Worm (Caenorhabditis elegans) whole organism, L2 larva: ENCODE results near the gene osm-5.
A peak's percentile ranks its signal among the peaks of the same experiment; 100 is the strongest.

ENCODE experiments used
- C34F6.9 ChIP-seq: fragments of 150-350 bp; optimal IDR thresholded peaks from 2 replicates; lab custom pipeline; 2014; ENCODE audit warnings: missing biosample characterization, missing genetic modification characterization
- F13H6.1 ChIP-seq: sonication (generic microtip); optimal IDR thresholded peaks from 2 replicates; lab custom pipeline; 2016; ENCODE audit warnings: missing genetic modification characterization, missing compliant biosample characterization
- ZK546.5 ChIP-seq: sonication (generic microtip); optimal IDR thresholded peaks from 2 replicates; lab custom pipeline; 2017; ENCODE audit warnings: missing biosample characterization, missing genetic modification characterization
- aly-2 ChIP-seq: fragments of 150-350 bp; optimal IDR thresholded peaks from 2 replicates; lab custom pipeline; 2014; ENCODE audit warnings: missing biosample characterization, missing genetic modification characterization
- ama-1 ChIP-seq: fragments of 150-350 bp; optimal IDR thresholded peaks from 2 replicates; lab custom pipeline; 2018; ENCODE audit warnings: inconsistent platforms
- blmp-1 ChIP-seq: sonication (generic microtip); optimal IDR thresholded peaks from 2 replicates; lab custom pipeline; 2017; ENCODE audit warnings: missing genetic modification characterization, mild to moderate bottlenecking, missing compliant biosample characterization, antibody characterized with exemption, moderate library complexity; ENCODE audit not compliant: insufficient read depth
- crh-2 ChIP-seq: sonication (generic microtip); optimal IDR thresholded peaks from 2 replicates; lab custom pipeline; 2017; ENCODE audit warnings: missing biosample characterization, missing genetic modification characterization
- egl-27 ChIP-seq: sonication (generic microtip); optimal IDR thresholded peaks from 3 replicates; lab custom pipeline; 2017; ENCODE audit warnings: missing biosample characterization, missing genetic modification reagents, missing genetic modification characterization
- elt-1 ChIP-seq: fragments of 150-350 bp; optimal IDR thresholded peaks from 2 replicates; lab custom pipeline; 2014; ENCODE audit warnings: missing biosample characterization, missing genetic modification characterization
- elt-3 ChIP-seq: sonication (generic microtip); optimal IDR thresholded peaks from 2 replicates; lab custom pipeline; 2017; ENCODE audit warnings: missing biosample characterization, missing genetic modification characterization
- fos-1 ChIP-seq: fragments of 150-350 bp; optimal IDR thresholded peaks from 2 replicates; lab custom pipeline; 2014; ENCODE audit warnings: missing biosample characterization, missing genetic modification characterization
- gmeb-1 ChIP-seq: fragments of 150-350 bp; optimal IDR thresholded peaks from 2 replicates; lab custom pipeline; 2014; ENCODE audit warnings: missing biosample characterization, missing genetic modification characterization
- lin-11 ChIP-seq: fragments of 150-350 bp; sonication (generic microtip); optimal IDR thresholded peaks from 2 replicates; lab custom pipeline; 2014; ENCODE audit warnings: missing biosample characterization, missing genetic modification characterization, inconsistent platforms, mixed read lengths
- lin-13 ChIP-seq: fragments of 150-350 bp; optimal IDR thresholded peaks from 2 replicates; lab custom pipeline; 2014; ENCODE audit warnings: missing biosample characterization, missing genetic modification reagents, missing genetic modification characterization
- lin-39 ChIP-seq: fragments of 150-350 bp; optimal IDR thresholded peaks from 2 replicates; lab custom pipeline; 2014; ENCODE audit warnings: missing biosample characterization, missing genetic modification reagents, missing genetic modification characterization
- lsy-2 ChIP-seq, 2 experiments: fragments of 150-350 bp in 1 of 2; sonication (generic microtip) in 1 of 2; optimal IDR thresholded peaks; 2 replicates each; lab custom pipeline; 2014 to 2017; ENCODE audit warnings: missing biosample characterization in 2 of 2, missing genetic modification characterization in 2 of 2
- mab-5 ChIP-seq: fragments of 150-350 bp; optimal IDR thresholded peaks from 2 replicates; lab custom pipeline; 2014; ENCODE audit warnings: missing biosample characterization, missing genetic modification characterization
- mbf-1 ChIP-seq: sonication (generic microtip); optimal IDR thresholded peaks from 2 replicates; lab custom pipeline; 2017; ENCODE audit warnings: missing biosample characterization, missing genetic modification characterization
- mdl-1 ChIP-seq, 2 experiments: fragments of 150-350 bp in 1 of 2; sonication (generic microtip) in 1 of 2; optimal IDR thresholded peaks; 2 replicates each; lab custom pipeline; 2017; ENCODE audit warnings: missing biosample characterization in 2 of 2, missing genetic modification characterization in 2 of 2
- nhr-10 ChIP-seq: sonication (generic microtip); optimal IDR thresholded peaks from 2 replicates; lab custom pipeline; 2017; ENCODE audit warnings: missing biosample characterization, missing genetic modification characterization
- nhr-11 ChIP-seq: fragments of 150-350 bp; optimal IDR thresholded peaks from 2 replicates; lab custom pipeline; 2014; ENCODE audit warnings: missing biosample characterization, missing genetic modification characterization
- nhr-129 ChIP-seq: fragments of 150-350 bp; optimal IDR thresholded peaks from 2 replicates; lab custom pipeline; 2014; ENCODE audit warnings: missing biosample characterization, missing genetic modification characterization
- nhr-23 ChIP-seq: fragments of 150-350 bp; optimal IDR thresholded peaks from 2 replicates; lab custom pipeline; 2014; ENCODE audit warnings: missing biosample characterization, missing genetic modification reagents, missing genetic modification characterization
- nhr-25 ChIP-seq: fragments of 150-350 bp; sonication (generic microtip); optimal IDR thresholded peaks from 3 replicates; lab custom pipeline; 2014; ENCODE audit warnings: missing biosample characterization, missing genetic modification characterization
- nhr-6 ChIP-seq: fragments of 150-350 bp; optimal IDR thresholded peaks from 2 replicates; lab custom pipeline; 2014; ENCODE audit warnings: missing biosample characterization, missing genetic modification characterization
- nhr-77 ChIP-seq: fragments of 150-350 bp; optimal IDR thresholded peaks from 2 replicates; lab custom pipeline; 2014; ENCODE audit warnings: missing biosample characterization, missing genetic modification characterization
- peb-1 ChIP-seq: fragments of 150-350 bp; optimal IDR thresholded peaks from 2 replicates; lab custom pipeline; 2014; ENCODE audit warnings: missing biosample characterization, missing genetic modification characterization
- sem-4 ChIP-seq: fragments of 150-350 bp; optimal IDR thresholded peaks from 2 replicates; lab custom pipeline; 2014; ENCODE audit warnings: missing biosample characterization, missing genetic modification reagents, missing genetic modification characterization
- skn-1 ChIP-seq: sonication (generic microtip); optimal IDR thresholded peaks from 2 replicates; lab custom pipeline; 2017; ENCODE audit warnings: missing biosample characterization, missing genetic modification characterization
- sma-3 ChIP-seq: sonication (generic microtip); optimal IDR thresholded peaks from 2 replicates; lab custom pipeline; 2016; ENCODE audit warnings: missing genetic modification reagents, missing genetic modification characterization, missing compliant biosample characterization
- sma-9 ChIP-seq, 2 experiments: fragments of 150-350 bp in 1 of 2; sonication (generic microtip) in 1 of 2; optimal IDR thresholded peaks; 2 replicates each; lab custom pipeline; 2014 to 2016; ENCODE audit warnings: missing genetic modification characterization in 2 of 2, mild to moderate bottlenecking in 1 of 2, missing biosample characterization in 1 of 2, missing compliant biosample characterization in 1 of 2, missing genetic modification reagents in 1 of 2, moderate library complexity in 1 of 2
- snpc-4 ChIP-seq: fragments of 150-350 bp; optimal IDR thresholded peaks from 2 replicates; lab custom pipeline; 2014; ENCODE audit warnings: missing biosample characterization, missing genetic modification characterization
- unc-55 ChIP-seq: fragments of 150-350 bp; sonication (generic microtip); optimal IDR thresholded peaks from 3 replicates; lab custom pipeline; 2014; ENCODE audit warnings: missing biosample characterization, missing genetic modification reagents, missing genetic modification characterization
- zag-1 ChIP-seq: fragments of 150-350 bp; optimal IDR thresholded peaks from 2 replicates; lab custom pipeline; 2014; ENCODE audit warnings: missing biosample characterization, missing genetic modification characterization
- ztf-1 ChIP-seq: fragments of 200-800 bp; sonication (Bioruptor generic); conservative IDR thresholded peaks from 2 replicates; pipeline ENCODE4 v1.3.6; 2022; ENCODE audit warnings: missing genetic modification characterization, missing compliant biosample characterization
- ztf-11 ChIP-seq: sonication (generic microtip); optimal IDR thresholded peaks from 2 replicates; lab custom pipeline; 2017; ENCODE audit warnings: missing biosample characterization, missing genetic modification characterization
- ztf-4 ChIP-seq: fragments of 150-350 bp; optimal IDR thresholded peaks from 2 replicates; lab custom pipeline; 2014; ENCODE audit warnings: missing biosample characterization, missing genetic modification characterization

Gene osm-5

DNA sequence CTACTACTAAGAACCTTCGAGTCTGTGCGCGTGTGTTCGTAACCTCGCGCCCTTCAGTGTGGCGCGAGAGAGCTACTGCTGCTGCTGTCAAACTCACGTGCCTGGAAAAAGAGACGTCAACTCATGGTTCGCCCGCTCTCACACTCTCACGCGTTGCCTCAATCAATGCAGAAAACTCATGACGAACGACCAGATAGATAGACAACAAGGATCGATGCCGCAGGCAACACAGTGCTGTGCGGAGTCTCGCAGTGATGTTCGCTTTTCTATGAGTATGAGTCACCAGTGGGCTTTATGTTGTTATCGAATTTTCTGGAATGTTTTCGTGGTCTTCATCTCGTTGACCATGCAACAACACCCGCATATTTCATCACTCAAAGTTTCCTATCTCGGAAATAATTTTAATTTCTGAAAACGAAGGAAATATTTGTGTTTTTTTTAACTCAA lies 12.5 kb upstream of the osm-5 start (continued):
- TF ChIP-seq aly-2 (no peak), crh-2 (tag; lab: Kevin White, UChicago) (peak; percentile 58)

ce11 chrX:2972272-2973042 lies 11.6 kb upstream of the osm-5 start:
- TF ChIP-seq sma-3 (GFP tag; lab: Kevin White, UChicago) = peak; percentile 44
- TF ChIP-seq crh-2 (tag; lab: Kevin White, UChicago) = peak; percentile 62
- TF ChIP-seq nhr-23 (tag; lab: Kevin White, UChicago) = no peak
- TF ChIP-seq ztf-4 (tag; lab: Kevin White, UChicago) = peak; percentile 31
- TF ChIP-seq C34F6.9 = peak; percentile 33
- peak; percentile 48 for TF ChIP-seq fos-1 (tag; lab: Kevin White, UChicago)
- no peak for TF ChIP-seq nhr-10 (tag; lab: Kevin White, UChicago)
- TF ChIP-seq mbf-1 (tag; lab: Kevin White, UChicago) = no peak
- TF ChIP-seq F13H6.1 = peak; percentile 11
- TF ChIP-seq nhr-129 = peak; percentile 68
- no peak for TF ChIP-seq peb-1 (tag; lab: Kevin White, UChicago)
- TF ChIP-seq nhr-25 = peak; percentile 18
- peak in 1 of 2 experiments; percentile 14 for TF ChIP-seq lsy-2 (tag; optimal IDR thresholded peaks at IDR 0.05; lab: Kevin White, UChicago)
- peak; percentile 55 for TF ChIP-seq blmp-1
- TF ChIP-seq sma-9 (GFP tag; optimal IDR thresholded peaks at IDR 0.05; lab: Kevin White, UChicago) = peak; percentile 18
- TF ChIP-seq sma-9 (tag; optimal IDR thresholded peaks at IDR 0.05; lab: Kevin White, UChicago) = no peak

- TF ChIP-seq nhr-6 (tag; lab: Kevin White, UChicago) (no peak), aly-2 (no peak), elt-1 (no peak), ama-1 (lab: Kevin White, UChicago) (no peak), skn-1 (no peak), crh-2 (tag; lab: Kevin White, UChicago) (no peak), nhr-23 (tag; lab: Kevin White, UChicago) (no peak), blmp-1 (no peak), sem-4 (tag; lab: Kevin White, UChicago) (no peak), gmeb-1 (tag; lab: Kevin White, UChicago) (no peak), lin-13 (GFP tag; lab: Kevin White, UChicago) (no peak), ztf-4 (tag; lab: Kevin White, UChicago) (peak; percentile 8), ztf-11 (no peak), snpc-4 (tag; lab: Kevin White, UChicago) (no peak), nhr-11 (tag; lab: Kevin White, UChicago) (no peak), sma-9 (GFP tag; optimal IDR thresholded peaks at IDR 0.05; lab: Kevin White, UChicago) (peak; percentile 37), sma-9 (tag; optimal IDR thresholded peaks at IDR 0.05; lab: Kevin White, UChicago) (no peak), nhr-77 (tag; lab: Kevin White, UChicago) (no peak), lin-39 (tag; lab: Kevin White, UChicago) (no peak), lsy-2 (tag; optimal IDR thresholded peaks at IDR 0.05; lab: Kevin White, UChicago) (peak in 1 of 2 experiments; percentile 12), C34F6.9 (no peak), nhr-129 (peak; percentile 49), zag-1 (no peak), mdl-1 (tag; optimal IDR thresholded peaks at IDR 0.05; lab: Kevin White, UChicago) (no peak), ztf-1 (GFP tag; lab: Robert Waterston, UW) (no peak), ZK546.5 (tag; lab: Kevin White, UChicago) (no peak), mab-5 (tag; lab: Kevin White, UChicago) (peak; percentile 77), elt-3 (tag; lab: Kevin White, UChicago) (no peak), lin-11 (no peak)
Measured at ce11 chrX:2975421-2975820, 8.6 kb upstream of the osm-5 start.

DNA sequence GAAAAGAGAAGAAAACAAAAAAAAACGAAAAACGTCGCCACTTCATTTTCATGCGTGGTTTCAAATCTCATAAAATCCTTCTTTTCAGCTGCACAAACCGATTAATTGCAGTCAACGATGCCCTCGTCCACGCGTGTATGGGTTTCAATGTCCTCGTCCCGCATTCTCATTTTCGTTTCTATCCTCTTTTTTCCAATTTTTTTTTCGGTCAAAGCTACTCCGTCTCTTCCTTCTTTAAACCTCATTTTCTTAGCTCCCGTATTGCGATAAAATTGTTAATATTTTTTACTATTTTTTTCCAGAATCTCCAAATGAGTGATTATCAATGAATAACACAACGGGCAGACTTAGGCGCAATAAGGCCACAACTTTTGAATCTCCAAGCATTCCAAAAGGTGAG lies 7.9 kb upstream of the osm-5 start, which contains the start of gene aakg-3:
Gene aakg-3, plus strand, starts transcription at position 301 of the 400 bp plus-strand sequence.
- TF ChIP-seq nhr-25 (no peak), egl-27 (tag; lab: Kevin White, UChicago) (no peak), lin-13 (GFP tag; lab: Kevin White, UChicago) (no peak), gmeb-1 (tag; lab: Kevin White, UChicago) (no peak), blmp-1 (no peak), lsy-2 (tag; optimal IDR thresholded peaks at IDR 0.05; lab: Kevin White, UChicago) (no peak), skn-1 (no peak), F13H6.1 (no peak), lin-39 (tag; lab: Kevin White, UChicago) (no peak), nhr-129 (no peak), unc-55 (GFP tag; lab: Kevin White, UChicago) (no peak), elt-1 (no peak), nhr-6 (tag; lab: Kevin White, UChicago) (no peak), nhr-10 (tag; lab: Kevin White, UChicago) (no peak), mab-5 (tag; lab: Kevin White, UChicago) (no peak)
